Worm (Caenorhabditis elegans) whole organism, early embryonic: ENCODE data around the gene T15H9.4.

Source experiments
- B0310.2 ChIP-seq: sonication (generic microtip); optimal IDR thresholded peaks from 2 replicates; lab custom pipeline; 2016; ENCODE audit warnings: mild to moderate bottlenecking, missing genetic modification characterization, missing compliant biosample characterization
- F13C5.2 ChIP-seq: sonication (generic microtip); optimal IDR thresholded peaks from 2 replicates; lab custom pipeline; 2017; ENCODE audit warnings: mild to moderate bottlenecking, missing genetic modification characterization, inconsistent platforms, missing compliant biosample characterization
- aly-1 ChIP-seq: sonication (generic microtip); optimal IDR thresholded peaks from 2 replicates; lab custom pipeline; 2016; ENCODE audit warnings: missing genetic modification characterization, missing compliant biosample characterization
- ama-1 ChIP-seq: fragments of 150-350 bp; optimal IDR thresholded peaks from 2 replicates; lab custom pipeline; 2014
- ceh-13 ChIP-seq: fragments of 200-800 bp; sonication (Bioruptor generic); optimal IDR thresholded peaks from 2 replicates; lab custom pipeline; 2018; ENCODE audit warnings: mild to moderate bottlenecking, missing genetic modification characterization, missing compliant biosample characterization
- ceh-36 ChIP-seq: sonication (generic microtip); optimal IDR thresholded peaks from 2 replicates; lab custom pipeline; 2016; ENCODE audit warnings: missing genetic modification characterization, inconsistent platforms, missing compliant biosample characterization
- ets-7 ChIP-seq: sonication (generic microtip); optimal IDR thresholded peaks from 2 replicates; lab custom pipeline; 2016; ENCODE audit warnings: missing genotype, missing genetic modification characterization, missing compliant biosample characterization
- flt-1 ChIP-seq: fragments of 200-800 bp; sonication (Bioruptor generic); IDR thresholded peaks from 2 replicates; pipeline ENCODE4 v1.3.6; 2022; ENCODE audit warnings: missing genetic modification characterization, missing compliant biosample characterization
- hmbx-1 ChIP-seq: sonication (generic microtip); optimal IDR thresholded peaks from 2 replicates; lab custom pipeline; 2016; ENCODE audit warnings: mild to moderate bottlenecking, missing genetic modification characterization, missing compliant biosample characterization
- hmg-4 ChIP-seq: fragments of 200-800 bp; sonication (Bioruptor generic); optimal IDR thresholded peaks from 2 replicates; lab custom pipeline; 2018; ENCODE audit warnings: mild to moderate bottlenecking, missing genetic modification characterization, missing compliant biosample characterization
- hnd-1 ChIP-seq: sonication (generic microtip); optimal IDR thresholded peaks from 2 replicates; lab custom pipeline; 2016; ENCODE audit warnings: missing genetic modification characterization, missing compliant biosample characterization
- pes-1 ChIP-seq: fragments of 200-800 bp; sonication (Bioruptor generic); IDR thresholded peaks from 2 replicates; pipeline ENCODE4 v1.3.6; 2022; ENCODE audit warnings: missing genetic modification reagents, missing genetic modification characterization, missing compliant biosample characterization
- scrt-1 ChIP-seq: fragments of 200-800 bp; sonication (Bioruptor generic); IDR thresholded peaks from 2 replicates; pipeline ENCODE4 v1.3.6; 2022; ENCODE audit warnings: missing genetic modification characterization, missing compliant biosample characterization
- sea-1 ChIP-seq: fragments of 200-800 bp; sonication (Bioruptor generic); conservative IDR thresholded peaks from 2 replicates; pipeline ENCODE4 v1.3.6; 2022; ENCODE audit warnings: missing genetic modification characterization, missing compliant biosample characterization
- tbx-11 ChIP-seq: fragments of 200-800 bp; sonication (Bioruptor generic); IDR thresholded peaks from 2 replicates; pipeline ENCODE4 v1.3.6; 2022; ENCODE audit warnings: missing genetic modification characterization, missing compliant biosample characterization
- tbx-37 ChIP-seq: fragments of 200-800 bp; sonication (Bioruptor generic); conservative IDR thresholded peaks from 2 replicates; pipeline ENCODE4 v1.3.6; 2022; ENCODE audit warnings: missing genetic modification reagents, missing genetic modification characterization, missing compliant biosample characterization
- tra-4 ChIP-seq: sonication (generic microtip); optimal IDR thresholded peaks from 2 replicates; lab custom pipeline; 2017; ENCODE audit warnings: missing genetic modification characterization, missing compliant biosample characterization

Gene T15H9.4

DNA sequence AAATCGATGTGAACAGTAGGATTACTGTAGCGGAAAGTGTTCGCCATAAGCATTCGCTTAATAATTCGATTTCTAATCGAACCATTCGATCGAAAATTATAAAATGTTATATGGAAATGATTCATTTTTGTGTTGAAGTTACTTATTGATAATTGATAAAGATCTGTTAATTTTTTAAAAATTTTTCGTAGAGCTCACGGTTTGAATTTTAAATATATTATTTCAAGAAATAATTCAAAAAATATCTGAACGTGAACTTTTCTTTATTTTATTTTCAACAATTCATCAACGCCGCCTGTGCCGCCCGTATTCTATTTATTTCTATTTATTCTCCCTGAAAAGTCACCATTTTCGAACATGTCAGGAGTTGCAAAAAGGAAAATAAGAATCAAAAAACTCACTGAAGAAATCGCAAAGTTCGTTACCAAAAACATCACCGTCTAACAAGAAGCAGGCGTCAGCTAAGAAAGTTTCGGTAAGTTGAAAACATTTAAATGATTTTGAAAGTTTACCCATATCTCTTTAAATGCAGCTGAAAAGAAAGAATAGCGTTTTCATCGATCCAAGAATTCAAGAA lies at the start of gene T15H9.4, which contains the start of gene T15H9.5:
TSS of gene T15H9.4 (plus strand) at position 527 of the 577 bp plus-strand sequence.
TSS of gene T15H9.5 (minus strand) at position 101 of the 577 bp plus-strand sequence.
- no peak for TF ChIP-seq hmg-4
- TF ChIP-seq ets-7 (tag; lab: Kevin White, UChicago) = no peak
- no peak for TF ChIP-seq aly-1 (tag; lab: Kevin White, UChicago)
- no peak for TF ChIP-seq ama-1 (lab: Kevin White, UChicago)
- TF ChIP-seq ceh-13 (GFP tag; lab: Kevin White, UChicago) = no peak
- no peak for TF ChIP-seq hnd-1 (tag; lab: Kevin White, UChicago)
- no peak for TF ChIP-seq hmbx-1 (tag; lab: Kevin White, UChicago)
- no peak for TF ChIP-seq B0310.2 (tag; lab: Kevin White, UChicago)

DNA sequence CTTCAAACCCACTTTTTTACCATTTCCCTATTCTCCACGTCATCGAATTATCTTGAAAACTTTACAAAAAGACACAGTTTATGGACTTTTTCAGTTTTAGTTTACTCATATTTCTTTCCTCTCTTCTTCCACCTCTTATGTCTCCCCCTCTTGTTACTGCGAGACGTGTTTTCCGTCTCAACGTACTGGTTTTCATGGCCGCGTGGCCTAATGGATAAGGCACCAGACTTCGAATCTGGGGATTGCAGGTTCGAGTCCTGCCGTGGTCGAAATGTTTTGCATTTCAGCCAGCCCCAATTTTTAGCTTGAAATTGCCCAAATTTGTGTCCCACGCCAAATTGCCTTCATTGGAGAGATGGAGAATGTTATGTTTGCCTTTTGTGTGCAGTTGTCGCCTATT lies 45.6 kb upstream of the T15H9.4 start:
- TF ChIP-seq B0310.2 (tag; lab: Kevin White, UChicago) = peak; percentile 91
- TF ChIP-seq ama-1 (lab: Kevin White, UChicago) = no peak
- TF ChIP-seq F13C5.2 (tag; lab: Kevin White, UChicago) = peak; percentile 95
- TF ChIP-seq tbx-11 (GFP tag; lab: Robert Waterston, UW) = peak; percentile 95
- peak; percentile 95 for TF ChIP-seq pes-1 (GFP tag; lab: Robert Waterston, UW)
- TF ChIP-seq hmbx-1 (tag; lab: Kevin White, UChicago) = peak; percentile 70
- peak; percentile 92 for TF ChIP-seq sea-1
- peak; percentile 92 for TF ChIP-seq tbx-37
- peak; percentile 84 for TF ChIP-seq ets-7 (tag; lab: Kevin White, UChicago)
- peak; percentile 55 for TF ChIP-seq tra-4 (tag; lab: Kevin White, UChicago)
- TF ChIP-seq hnd-1 (tag; lab: Kevin White, UChicago) = peak; percentile 79
- TF ChIP-seq aly-1 (tag; lab: Kevin White, UChicago) = peak; percentile 95
- peak; percentile 95 for TF ChIP-seq flt-1 (GFP tag; lab: Robert Waterston, UW)
- peak; percentile 86 for TF ChIP-seq hmg-4
- TF ChIP-seq ceh-13 (GFP tag; lab: Kevin White, UChicago) = peak; percentile 90
- peak; percentile 94 for TF ChIP-seq ceh-36 (tag; lab: Kevin White, UChicago)
- peak; percentile 93 for TF ChIP-seq scrt-1 (GFP tag; lab: Robert Waterston, UW)

DNA sequence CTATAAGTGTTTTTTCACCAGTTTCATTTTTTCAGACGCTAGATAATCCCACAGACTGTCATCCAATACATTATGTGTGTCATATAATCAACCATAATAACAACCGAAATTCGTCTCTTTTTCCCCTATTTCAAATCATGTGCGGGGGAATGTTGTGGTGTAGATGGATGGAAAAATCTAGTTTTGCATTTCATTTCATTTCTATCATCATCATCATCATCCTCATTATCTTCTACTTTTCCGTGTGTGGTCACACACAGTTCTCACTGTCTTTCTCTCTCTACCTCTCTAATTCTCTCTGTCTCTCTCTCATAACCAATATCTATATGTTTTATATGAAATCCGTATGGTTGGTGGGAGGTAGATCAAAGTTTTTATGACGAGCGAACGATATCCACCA lies 38.3 kb upstream of the T15H9.4 start:
- no peak for TF ChIP-seq B0310.2 (tag; lab: Kevin White, UChicago)

DNA sequence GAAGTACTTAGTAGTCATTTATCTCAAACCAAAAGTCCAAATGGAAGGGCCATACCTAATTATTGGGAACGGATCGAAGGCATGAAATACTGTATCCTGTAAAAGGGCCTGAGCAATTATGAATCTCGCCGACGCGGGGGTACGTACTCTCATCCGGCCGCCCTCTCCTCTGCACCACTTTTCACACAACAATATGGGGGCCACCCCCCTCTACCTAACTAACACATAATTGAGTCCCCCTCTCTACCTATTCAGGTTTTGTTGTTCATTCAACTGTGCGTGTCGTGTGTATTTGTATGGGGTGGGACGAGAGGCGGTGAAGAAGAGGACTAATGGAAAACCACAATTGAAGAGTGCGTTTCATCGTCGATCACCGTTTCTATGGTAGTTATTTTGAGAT lies 37.3 kb upstream of the T15H9.4 start:
- TF ChIP-seq F13C5.2 (tag; lab: Kevin White, UChicago) = peak; percentile 20
- TF ChIP-seq sea-1 = no peak
- TF ChIP-seq hmg-4 = peak; percentile 39

DNA sequence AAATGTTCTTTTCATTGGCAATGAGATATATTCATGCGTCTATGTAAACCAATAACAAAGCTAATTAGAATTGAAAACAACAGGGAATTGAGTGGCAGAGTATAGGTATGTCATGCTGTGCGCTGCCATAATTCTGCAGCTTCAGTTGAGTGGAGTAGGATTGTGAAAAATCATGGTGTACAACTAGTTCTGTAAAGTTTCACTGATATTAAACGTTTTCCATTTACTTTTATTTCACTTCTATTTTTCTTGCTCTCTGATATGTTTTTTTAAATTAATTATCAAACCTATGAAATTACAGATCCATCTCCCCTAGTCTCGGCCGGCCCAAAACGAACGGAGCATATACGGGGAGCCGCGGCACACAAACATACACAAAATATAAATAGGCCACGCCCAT lies 36.0 kb upstream of the T15H9.4 start, which contains the start of gene exc-7:
TSS of gene exc-7 (plus strand) at position 301 of the 400 bp plus-strand sequence.
- no peak for TF ChIP-seq tbx-11 (GFP tag; lab: Robert Waterston, UW)
- TF ChIP-seq hmg-4 = no peak
- no peak for TF ChIP-seq flt-1 (GFP tag; lab: Robert Waterston, UW)
- no peak for TF ChIP-seq pes-1 (GFP tag; lab: Robert Waterston, UW)

DNA sequence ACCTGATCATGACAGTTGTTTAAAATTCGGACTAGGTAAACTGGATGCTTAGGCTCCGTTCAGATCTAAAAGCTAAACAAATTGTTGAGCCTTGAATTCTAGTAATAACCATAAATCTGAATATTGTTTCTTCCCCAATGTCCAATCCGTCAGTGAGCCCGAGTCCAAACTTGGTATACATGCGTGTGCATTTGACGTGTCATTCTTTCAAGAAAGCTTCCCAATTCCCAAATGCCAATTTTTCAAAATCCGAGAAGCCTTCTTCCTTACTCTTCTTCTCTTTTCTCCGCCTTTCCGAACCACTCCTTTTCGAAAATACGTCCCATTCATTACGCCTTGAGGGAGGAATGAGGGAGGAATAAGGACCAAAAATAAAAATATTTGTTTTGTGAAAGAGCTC lies 35.0 kb upstream of the T15H9.4 start:
- TF ChIP-seq hmbx-1 (tag; lab: Kevin White, UChicago) (no peak), scrt-1 (GFP tag; lab: Robert Waterston, UW) (no peak), tbx-11 (GFP tag; lab: Robert Waterston, UW) (no peak), ceh-36 (tag; lab: Kevin White, UChicago) (no peak), ama-1 (lab: Kevin White, UChicago) (no peak), aly-1 (tag; lab: Kevin White, UChicago) (no peak), hnd-1 (tag; lab: Kevin White, UChicago) (no peak), ceh-13 (GFP tag; lab: Kevin White, UChicago) (no peak), flt-1 (GFP tag; lab: Robert Waterston, UW) (no peak), sea-1 (no peak)

DNA sequence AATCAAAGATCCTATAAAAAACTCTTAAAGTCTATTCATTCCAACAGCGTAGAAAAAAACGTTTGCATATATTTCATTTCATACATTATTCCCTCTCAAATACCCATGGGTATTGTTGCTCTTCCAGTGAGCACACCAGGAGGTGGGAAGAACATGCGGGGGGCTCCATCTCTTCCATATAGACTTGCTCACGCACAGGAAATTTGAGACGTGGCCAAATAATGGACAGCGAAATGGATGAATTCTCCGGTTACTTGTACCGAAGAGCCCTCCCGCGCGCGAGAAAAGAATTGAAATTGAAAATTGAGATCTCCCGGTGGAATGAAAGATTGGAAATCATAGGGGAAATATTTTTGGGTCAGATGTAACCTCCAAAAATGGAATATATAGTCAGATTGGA lies 34.0 kb upstream of the T15H9.4 start:
- TF ChIP-seq tbx-37 = no peak
- TF ChIP-seq tra-4 (tag; lab: Kevin White, UChicago) = no peak
- no peak for TF ChIP-seq tbx-11 (GFP tag; lab: Robert Waterston, UW)
- TF ChIP-seq flt-1 (GFP tag; lab: Robert Waterston, UW) = no peak
- TF ChIP-seq ama-1 (lab: Kevin White, UChicago) = no peak
- TF ChIP-seq ceh-13 (GFP tag; lab: Kevin White, UChicago) = no peak
- TF ChIP-seq pes-1 (GFP tag; lab: Robert Waterston, UW) = no peak
- no peak for TF ChIP-seq hmbx-1 (tag; lab: Kevin White, UChicago)
- no peak for TF ChIP-seq hmg-4
- no peak for TF ChIP-seq B0310.2 (tag; lab: Kevin White, UChicago)
- TF ChIP-seq sea-1 = no peak

DNA sequence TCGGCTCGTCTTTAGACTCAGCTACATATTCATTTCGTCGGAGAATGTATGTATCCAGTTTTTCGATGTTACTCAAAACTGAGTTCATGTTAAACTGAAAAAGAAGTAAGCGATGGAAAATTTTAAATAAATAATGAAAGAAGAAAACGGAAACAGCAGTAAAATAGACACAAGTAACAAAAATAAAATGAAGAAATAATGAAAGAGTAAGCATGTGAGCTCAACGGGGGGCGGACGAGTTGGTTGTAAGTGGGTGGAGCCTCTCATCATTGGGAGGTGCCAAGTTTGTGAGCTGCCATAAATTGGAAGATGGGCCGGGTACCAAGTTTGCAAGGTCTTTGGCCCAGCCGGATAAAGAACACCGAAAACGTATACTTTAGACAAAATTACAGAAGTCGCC lies 28.2 kb upstream of the T15H9.4 start, which contains the start of gene wee-1.1:
TSS of gene wee-1.1 (minus strand) at position 101 of the 400 bp plus-strand sequence.
- no peak for TF ChIP-seq B0310.2 (tag; lab: Kevin White, UChicago)
